Fruit fly (Drosophila melanogaster) whole organism, embryonic: ENCODE results near the gene kat80.

Experiments
- B-H1 ChIP-seq: fragments of 200-800 bp; sonication (Bioruptor generic); IDR thresholded peaks from 3 replicates; pipeline ENCODE4 v1.3.6; 2022; ENCODE audit warnings: missing biosample characterization, missing genetic modification characterization
- B-H2 ChIP-seq: fragments of 200-800 bp; sonication (Bioruptor generic); optimal IDR thresholded peaks from 2 replicates; lab custom pipeline; 2018; ENCODE audit warnings: missing biosample characterization, mild to moderate bottlenecking, missing genetic modification characterization
- CG12744 ChIP-seq: fragments of 200-800 bp; sonication (Bioruptor generic); optimal IDR thresholded peaks from 2 replicates; lab custom pipeline; 2016; ENCODE audit warnings: missing biosample characterization, missing genetic modification characterization
- CG12769 ChIP-seq: fragments of 200-800 bp; sonication (Bioruptor generic); optimal IDR thresholded peaks from 2 replicates; lab custom pipeline; 2019; ENCODE audit warnings: missing biosample characterization, mild to moderate bottlenecking, missing genetic modification characterization, moderate library complexity
- CG14667 ChIP-seq: fragments of 200-800 bp; sonication (Bioruptor generic); IDR thresholded peaks from 2 replicates; pipeline ENCODE4 v1.3.6; 2022; ENCODE audit warnings: missing biosample characterization, missing genetic modification characterization
- CG15479 ChIP-seq: fragments of 200-800 bp; sonication (Bioruptor generic); optimal IDR thresholded peaks from 3 replicates; lab custom pipeline; 2019; ENCODE audit warnings: missing biosample characterization, mild to moderate bottlenecking, missing genetic modification characterization, moderate library complexity
- CG1647 ChIP-seq: fragments of 200-800 bp; sonication (Bioruptor generic); optimal IDR thresholded peaks from 3 replicates; lab custom pipeline; 2016; ENCODE audit warnings: missing biosample characterization, missing genetic modification characterization
- CG17359 ChIP-seq: fragments of 200-800 bp; sonication (Bioruptor generic); optimal IDR thresholded peaks from 3 replicates; lab custom pipeline; 2018; ENCODE audit warnings: missing biosample characterization, mild to moderate bottlenecking, missing genetic modification characterization, moderate library complexity
- CG17612 ChIP-seq: fragments of 200-800 bp; sonication (Bioruptor generic); IDR thresholded peaks from 2 replicates; pipeline ENCODE4 v1.3.6; 2022; ENCODE audit warnings: missing biosample characterization, missing genetic modification characterization
- CG2678 ChIP-seq: fragments of 200-800 bp; sonication (Bioruptor generic); optimal IDR thresholded peaks from 3 replicates; lab custom pipeline; 2019; ENCODE audit warnings: missing biosample characterization, mild to moderate bottlenecking, missing genetic modification characterization, moderate library complexity
- CG30431 ChIP-seq: fragments of 200-800 bp; sonication (Bioruptor generic); optimal IDR thresholded peaks from 2 replicates; lab custom pipeline; 2017; ENCODE audit warnings: missing biosample characterization, missing genetic modification characterization
- CG3065 ChIP-seq: fragments of 200-800 bp; sonication (Bioruptor generic); optimal IDR thresholded peaks from 2 replicates; lab custom pipeline; 2016; ENCODE audit warnings: missing biosample characterization, missing genetic modification characterization
- CG3847 ChIP-seq: fragments of 200-800 bp; sonication (Bioruptor generic); IDR thresholded peaks from 2 replicates; pipeline ENCODE4 v1.3.6; 2022; ENCODE audit warnings: missing biosample characterization, missing genetic modification characterization
- CG4360 ChIP-seq: fragments of 200-800 bp; sonication (Bioruptor generic); IDR thresholded peaks from 2 replicates; pipeline ENCODE4 v1.3.6; 2022; ENCODE audit warnings: missing biosample characterization, missing genetic modification characterization
- CG4404 ChIP-seq: fragments of 200-800 bp; sonication (Bioruptor generic); IDR thresholded peaks from 2 replicates; pipeline ENCODE4 v1.3.6; 2022; ENCODE audit warnings: missing biosample characterization, missing genetic modification characterization
- CG6254 ChIP-seq: fragments of 200-800 bp; sonication (Bioruptor generic); optimal IDR thresholded peaks from 3 replicates; lab custom pipeline; 2017; ENCODE audit warnings: mild to moderate bottlenecking, missing biosample characterization, missing genetic modification reagents, missing genetic modification characterization
- CG6813 ChIP-seq: fragments of 200-800 bp; sonication (Bioruptor generic); optimal IDR thresholded peaks from 2 replicates; lab custom pipeline; 2017; ENCODE audit warnings: missing biosample characterization, missing genetic modification characterization, mild to moderate bottlenecking, moderate library complexity, missing genetic modification reagents
- CG7745 ChIP-seq: fragments of 200-800 bp; sonication (Bioruptor generic); optimal IDR thresholded peaks from 2 replicates; lab custom pipeline; 2018; ENCODE audit warnings: missing biosample characterization, mild to moderate bottlenecking, missing genetic modification characterization, moderate library complexity
- CG7786 ChIP-seq: fragments of 200-800 bp; sonication (Bioruptor generic); optimal IDR thresholded peaks from 2 replicates; lab custom pipeline; 2016; ENCODE audit warnings: missing biosample characterization, missing genetic modification characterization
- CG7963 ChIP-seq: fragments of 200-800 bp; sonication (Bioruptor generic); IDR thresholded peaks from 3 replicates; pipeline ENCODE4 v1.3.6; 2022; ENCODE audit warnings: missing biosample characterization, missing genetic modification characterization; ENCODE audit not compliant: partially characterized antibody
- CG8924 ChIP-seq: fragments of 200-800 bp; optimal IDR thresholded peaks from 3 replicates; lab custom pipeline; 2019; ENCODE audit warnings: missing biosample characterization, mild to moderate bottlenecking, missing genetic modification characterization, moderate library complexity
- CG9215 ChIP-seq: fragments of 200-800 bp; sonication (Bioruptor generic); IDR thresholded peaks from 2 replicates; pipeline ENCODE4 v1.3.6; 2022; ENCODE audit warnings: missing biosample characterization, missing genetic modification characterization
- CkIIα-i1 ChIP-seq: fragments of 200-800 bp; sonication (Bioruptor generic); IDR thresholded peaks from 2 replicates; pipeline ENCODE4 v1.3.6; 2022; ENCODE audit warnings: missing biosample characterization, missing genetic modification characterization
- CoRest ChIP-seq: fragments of 200-800 bp; sonication (Bioruptor generic); optimal IDR thresholded peaks from 3 replicates; lab custom pipeline; 2018; ENCODE audit warnings: missing biosample characterization, mild to moderate bottlenecking, missing genetic modification characterization, moderate library complexity
- D19A ChIP-seq: fragments of 200-800 bp; optimal IDR thresholded peaks from 3 replicates; lab custom pipeline; 2019; ENCODE audit warnings: missing biosample characterization, mild to moderate bottlenecking, missing genetic modification characterization, moderate library complexity
- Dad ChIP-seq: fragments of 200-800 bp; sonication (Bioruptor generic); optimal IDR thresholded peaks from 3 replicates; lab custom pipeline; 2016; ENCODE audit warnings: missing biosample characterization, missing genetic modification characterization
- Fer1 ChIP-seq: fragments of 200-800 bp; sonication (Bioruptor generic); optimal IDR thresholded peaks from 2 replicates; lab custom pipeline; 2017; ENCODE audit warnings: missing biosample characterization, mild to moderate bottlenecking, missing genetic modification characterization
- Fer2 ChIP-seq: fragments of 200-800 bp; sonication (Bioruptor generic); optimal IDR thresholded peaks from 2 replicates; lab custom pipeline; 2018; ENCODE audit warnings: missing biosample characterization, mild to moderate bottlenecking, missing genetic modification characterization, moderate library complexity
- GATAe ChIP-seq: fragments of 200-800 bp; sonication (Bioruptor generic); conservative IDR thresholded peaks from 2 replicates; pipeline ENCODE4 v1.3.6; 2022; ENCODE audit warnings: missing biosample characterization, missing genetic modification characterization
- HHEX ChIP-seq: fragments of 200-800 bp; sonication (Bioruptor generic); optimal IDR thresholded peaks from 3 replicates; lab custom pipeline; 2017; ENCODE audit warnings: missing biosample characterization, mild to moderate bottlenecking, missing genetic modification characterization, missing genetic modification reagents
- Hey ChIP-seq: fragments of 200-800 bp; sonication (Bioruptor generic); optimal IDR thresholded peaks from 3 replicates; lab custom pipeline; 2018; ENCODE audit warnings: missing biosample characterization, mild to moderate bottlenecking, missing genetic modification characterization
- Hr3 ChIP-seq: fragments of 200-800 bp; sonication (Bioruptor generic); optimal IDR thresholded peaks from 3 replicates; lab custom pipeline; 2016; ENCODE audit warnings: missing biosample characterization, missing genetic modification characterization
- Hsf ChIP-seq: fragments of 200-800 bp; sonication (Bioruptor generic); optimal IDR thresholded peaks from 3 replicates; lab custom pipeline; 2016; ENCODE audit warnings: missing biosample characterization, missing genetic modification characterization
- Mes4 ChIP-seq: fragments of 200-800 bp; sonication (Bioruptor generic); optimal IDR thresholded peaks from 2 replicates; lab custom pipeline; 2016; ENCODE audit warnings: missing biosample characterization, missing genetic modification characterization
- Myb ChIP-seq: fragments of 200-800 bp; sonication (Bioruptor generic); optimal IDR thresholded peaks from 2 replicates; lab custom pipeline; 2016; ENCODE audit warnings: missing biosample characterization, missing genetic modification characterization
- Stat92E ChIP-seq, 3 experiments: fragments of >200 bp in 2 of 3; fragments of 200-800 bp in 1 of 3; sonication (Bioruptor generic) in 1 of 3; optimal IDR thresholded peaks; 2 replicates each; lab custom pipeline; 2017 to 2019; ENCODE audit warnings: missing biosample characterization in 3 of 3, missing genetic modification characterization in 3 of 3, mild to moderate bottlenecking in 1 of 3, moderate library complexity in 1 of 3
- amos ChIP-seq: fragments of 200-800 bp; sonication (Bioruptor generic); IDR thresholded peaks from 2 replicates; pipeline ENCODE4 v1.3.6; 2022; ENCODE audit warnings: missing biosample characterization, missing genetic modification characterization; ENCODE audit not compliant: partially characterized antibody
- ase ChIP-seq: fragments of 200-800 bp; sonication (Bioruptor generic); IDR thresholded peaks from 3 replicates; pipeline ENCODE4 v1.3.6; 2022; ENCODE audit warnings: missing biosample characterization, missing genetic modification characterization
- caup ChIP-seq: fragments of 200-800 bp; sonication (Bioruptor generic); optimal IDR thresholded peaks from 3 replicates; lab custom pipeline; 2017; ENCODE audit warnings: missing biosample characterization, mild to moderate bottlenecking, missing genetic modification characterization, moderate library complexity; ENCODE audit not compliant: severe bottlenecking
- crc ChIP-seq: fragments of 200-800 bp; sonication (Bioruptor generic); optimal IDR thresholded peaks from 2 replicates; lab custom pipeline; 2016; ENCODE audit warnings: missing biosample characterization, missing genetic modification characterization
- dm ChIP-seq: fragments of 200-800 bp; sonication (Bioruptor generic); optimal IDR thresholded peaks from 3 replicates; lab custom pipeline; 2016; ENCODE audit warnings: missing biosample characterization, missing genetic modification characterization
- eve ChIP-seq, 2 experiments: fragments of >200 bp; optimal IDR thresholded peaks; 2 replicates each; lab custom pipeline; 2017; ENCODE audit warnings: missing biosample characterization in 2 of 2, missing genetic modification characterization in 2 of 2
- fd96Cb ChIP-seq: fragments of 200-800 bp; sonication (Bioruptor generic); optimal IDR thresholded peaks from 2 replicates; lab custom pipeline; 2018; ENCODE audit warnings: missing biosample characterization, mild to moderate bottlenecking, missing genetic modification characterization, moderate library complexity
- klu ChIP-seq: fragments of 200-800 bp; sonication (Bioruptor generic); IDR thresholded peaks from 2 replicates; pipeline ENCODE4 v1.3.6; 2022; ENCODE audit warnings: missing biosample characterization, missing genetic modification characterization
- pum ChIP-seq: fragments of 200-800 bp; sonication (Bioruptor generic); optimal IDR thresholded peaks from 2 replicates; lab custom pipeline; 2016; ENCODE audit warnings: missing biosample characterization, missing genetic modification characterization
- rib ChIP-seq: fragments of 200-800 bp; sonication (Bioruptor generic); IDR thresholded peaks from 2 replicates; pipeline ENCODE4 v1.3.6; 2022; ENCODE audit warnings: missing biosample characterization, missing genetic modification characterization
- sisA ChIP-seq: fragments of 200-800 bp; sonication (Bioruptor generic); IDR thresholded peaks from 2 replicates; pipeline ENCODE4 v1.3.6; 2022; ENCODE audit warnings: missing biosample characterization, missing genetic modification characterization
- slou ChIP-seq: fragments of 200-800 bp; sonication (Bioruptor generic); optimal IDR thresholded peaks from 3 replicates; lab custom pipeline; 2016; ENCODE audit warnings: missing biosample characterization, missing genetic modification characterization
- sob ChIP-seq: fragments of 200-800 bp; sonication (Bioruptor generic); IDR thresholded peaks from 2 replicates; pipeline ENCODE4 v1.3.6; 2022; ENCODE audit warnings: missing biosample characterization, missing genetic modification characterization
- sr ChIP-seq: fragments of 200-800 bp; sonication (Bioruptor generic); IDR thresholded peaks from 3 replicates; pipeline ENCODE4 v1.3.6; 2022; ENCODE audit warnings: missing biosample characterization, missing genetic modification characterization
- twi ChIP-seq: fragments of 200-800 bp; optimal IDR thresholded peaks from 2 replicates; lab custom pipeline; 2019; ENCODE audit warnings: missing biosample characterization, mild to moderate bottlenecking, missing genetic modification characterization, moderate library complexity

Gene kat80

dm6 chrX:16270795-16271194 lies 5.2 kb downstream of the kat80 start, which contains the start of gene Mfe2 (continued):
- TF ChIP-seq CG7786 (GFP tag; lab: Kevin White, UChicago) (peak; percentile 77), Hsf (GFP tag; lab: Kevin White, UChicago) (peak; percentile 53), CG8924 (tag; lab: Kevin White, UChicago) (peak; percentile 42), ase (no peak), CG12769 (tag; lab: Kevin White, UChicago) (peak; percentile 62), klu (GFP tag; lab: Robert Waterston, UW) (no peak), GATAe (GFP tag; lab: Robert Waterston, UW) (no peak), pum (GFP tag; lab: Kevin White, UChicago) (peak; percentile 36), CG3065 (GFP tag; lab: Kevin White, UChicago) (no peak), HHEX (GFP tag; lab: Kevin White, UChicago) (peak; percentile 28), CG12744 (GFP tag; lab: Kevin White, UChicago) (peak; percentile 54), Stat92E (GFP tag; optimal IDR thresholded peaks at IDR 0.05; lab: Kevin White, UChicago) (peak in 1 of 3 experiments; percentile 13), CG4404 (GFP tag; lab: Robert Waterston, UW) (no peak), rib (peak; percentile 71), D19A (tag; lab: Kevin White, UChicago) (no peak), sob (GFP tag; lab: Robert Waterston, UW) (peak; percentile 86), CG4360 (GFP tag; lab: Robert Waterston, UW) (no peak), Hey (tag; lab: Kevin White, UChicago) (no peak), CkIIα-i1 (GFP tag; lab: Robert Waterston, UW) (no peak), CG7745 (tag; lab: Kevin White, UChicago) (no peak), CG14667 (GFP tag; lab: Robert Waterston, UW) (no peak), caup (GFP tag; lab: Kevin White, UChicago) (peak; percentile 65), amos (GFP tag; lab: Robert Waterston, UW) (peak; percentile 49; the same call in 1 of the 2 replicates), CoRest (tag; lab: Kevin White, UChicago) (peak; percentile 41), CG1647 (GFP tag; lab: Kevin White, UChicago) (peak; percentile 44), Fer1 (GFP tag; lab: Kevin White, UChicago) (no peak), Fer2 (no peak), CG7963 (no peak), twi (tag; lab: Kevin White, UChicago) (no peak), crc (GFP tag; lab: Kevin White, UChicago) (no peak), sr (peak; percentile 40; the same call in 1 of the 3 replicates), CG17612 (no peak), slou (peak; percentile 57), CG9215 (no peak; the same call in 1 of the 2 replicates), fd96Cb (tag; lab: Kevin White, UChicago) (no peak), CG15479 (peak; percentile 71), eve (GFP tag; optimal IDR thresholded peaks at IDR 0.05; lab: Kevin White, UChicago) (no peak), Myb (GFP tag; lab: Kevin White, UChicago) (peak; percentile 91), Dad (GFP tag; lab: Kevin White, UChicago) (peak; percentile 51), B-H2 (peak; percentile 77), dm (peak; percentile 29), CG6813 (GFP tag; lab: Kevin White, UChicago) (peak; percentile 7), CG6254 (GFP tag; lab: Kevin White, UChicago) (no peak), Hr3 (GFP tag; lab: Kevin White, UChicago) (peak; percentile 47), sisA (GFP tag; lab: Robert Waterston, UW) (peak; percentile 36; the same call in 1 of the 2 replicates), CG30431 (GFP tag; lab: Kevin White, UChicago) (no peak), B-H1 (GFP tag; lab: Robert Waterston, UW) (no peak), CG3847 (GFP tag; lab: Robert Waterston, UW) (peak; percentile 84), CG2678 (tag; lab: Kevin White, UChicago) (no peak), Mes4 (GFP tag; lab: Kevin White, UChicago) (peak; percentile 39), CG17359 (tag; lab: Kevin White, UChicago) (peak; percentile 41)
